Worm (Caenorhabditis elegans): Measurements from ENCODE around the gene srh-275.

srh-275 gene

DNA sequence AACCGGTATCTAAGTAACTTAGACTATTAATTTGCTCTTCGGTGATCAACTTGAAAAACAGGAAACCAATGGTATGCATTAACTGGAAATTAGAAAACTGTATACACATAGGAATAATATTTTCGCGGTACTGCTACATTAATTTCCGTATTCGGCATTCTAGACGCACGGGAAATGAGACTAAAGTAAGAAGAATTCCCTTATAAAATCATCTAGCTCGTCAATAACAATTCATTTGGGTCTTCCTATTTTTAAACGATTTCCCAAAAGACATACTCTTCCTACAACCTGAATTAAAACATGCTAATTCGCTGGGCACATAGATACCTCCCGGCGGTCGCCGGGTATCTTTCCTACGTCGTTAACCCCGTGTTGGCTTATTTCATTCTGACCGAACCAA, 49.6 kb downstream of the srh-275 start, which contains the start of gene srj-13:
Gene srj-13 (plus strand): TSS at position 301 of the 400 bp plus-strand sequence.
- TF ChIP-seq nhr-85 (tag) (no peak), fkh-4 (tag; optimal IDR thresholded peaks at IDR 0.05; ENCODE audit: borderline replicate concordance) (no peak), elt-3 (tag; optimal IDR thresholded peaks at IDR 0.05) (no peak), tlp-1 (tag; optimal IDR thresholded peaks at IDR 0.05) (no peak), hpl-2 (GFP tag; optimal IDR thresholded peaks at IDR 0.05) (no peak), unc-62 (GFP tag; optimal IDR thresholded peaks at IDR 0.05) (no peak)

DNA sequence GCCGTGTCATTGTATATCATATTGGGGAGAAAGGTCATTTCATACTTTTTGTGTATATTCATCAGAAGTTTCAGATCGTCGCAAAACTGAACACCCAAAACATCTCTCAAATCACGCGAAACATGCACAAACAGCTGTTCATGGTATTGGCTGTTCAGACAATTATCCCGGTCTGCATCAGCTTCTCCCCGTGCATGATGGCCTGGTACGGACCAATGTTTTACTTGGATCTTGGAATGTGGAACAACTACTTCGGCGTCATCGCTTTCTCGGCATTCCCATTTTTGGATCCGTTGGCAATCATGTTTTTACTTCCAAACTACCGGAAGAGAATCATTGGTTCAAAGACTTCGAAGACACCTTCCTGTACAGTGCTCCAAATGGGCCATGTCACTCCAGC, 50.7 kb downstream of the srh-275 start:
- no peak for TF ChIP-seq nhr-71 (tag; optimal IDR thresholded peaks at IDR 0.05)
- TF ChIP-seq ceh-90 (tag; optimal IDR thresholded peaks at IDR 0.05), result no peak
- no peak for TF ChIP-seq nhr-90 (tag; optimal IDR thresholded peaks at IDR 0.05; ENCODE audit: poor library complexity)
- no peak for TF ChIP-seq Y116A8C.19 (tag; optimal IDR thresholded peaks at IDR 0.05; ENCODE audit: borderline replicate concordance)
- no peak for TF ChIP-seq skn-1 (tag; optimal IDR thresholded peaks at IDR 0.05)
- no peak for TF ChIP-seq zip-4 (GFP tag; optimal IDR thresholded peaks at IDR 0.05)
- TF ChIP-seq nhr-47 (tag; optimal IDR thresholded peaks at IDR 0.05), result no peak
- no peak for TF ChIP-seq aly-2 (tag; optimal IDR thresholded peaks at IDR 0.05)
- TF ChIP-seq ets-5 (GFP tag; IDR thresholded peaks at IDR 0.05), result no peak
- no peak for TF ChIP-seq fkh-8 (tag; optimal IDR thresholded peaks at IDR 0.05)
- no peak for TF ChIP-seq isw-1 (GFP tag; IDR thresholded peaks at IDR 0.05)
- TF ChIP-seq unc-62 (GFP tag; optimal IDR thresholded peaks at IDR 0.05), result no peak
- TF ChIP-seq jun-1 (tag; optimal IDR thresholded peaks at IDR 0.05), result no peak
- no peak for TF ChIP-seq nhr-237 (tag; optimal IDR thresholded peaks at IDR 0.05)

Measured in whole organism, L1 larva.